Fruit fly (Drosophila melanogaster) S2 (cell line): Measurements from ENCODE around the gene CG13640.

Source experiments
- CG8478 ChIP-seq: fragments of >200 bp; optimal IDR thresholded peaks from 2 replicates; lab custom pipeline; 2018
- CTCF ChIP-seq, 2 experiments: fragments of >200 bp; optimal IDR thresholded peaks; 2 replicates each; lab custom pipeline; 2018

Gene CG13640

DNA sequence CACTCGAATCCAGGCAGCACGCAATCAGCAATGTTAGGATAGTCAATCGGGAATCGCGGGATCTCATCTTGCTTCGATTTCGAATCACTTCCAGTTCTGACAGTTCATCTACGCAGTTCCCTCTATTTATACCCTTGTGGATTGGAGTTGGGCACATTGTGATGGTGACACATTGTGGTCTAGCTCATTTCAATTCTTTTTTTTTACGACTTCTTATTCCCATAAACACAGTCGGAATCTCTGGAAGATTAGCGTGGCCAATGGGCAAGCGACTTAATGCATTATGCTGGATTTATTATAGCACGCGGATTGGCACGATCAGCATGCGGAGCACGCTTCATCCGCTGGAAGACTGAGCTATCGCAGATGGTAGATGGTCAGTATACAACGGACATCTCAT lies at the start of gene CG13640:
Gene CG13640, minus strand, starts transcription at position 101 of the 400 bp plus-strand sequence.
- TF ChIP-seq CTCF (optimal IDR thresholded peaks at IDR 0.05; lab: Kevin White, UChicago) (no peak), CG8478 (no peak)

dm6 chr3R:24910097-24910496 lies 48.1 kb upstream of the CG13640 start:
- TF ChIP-seq CTCF (optimal IDR thresholded peaks at IDR 0.05; lab: Kevin White, UChicago) = no peak
- no peak for TF ChIP-seq CG8478

- TF ChIP-seq CG8478 (no peak), CTCF (optimal IDR thresholded peaks at IDR 0.05; lab: Kevin White, UChicago) (no peak)
Measured at dm6 chr3R:24908034-24908433, 46.1 kb upstream of the CG13640 start.

dm6 chr3R:24906648-24907047 lies 44.7 kb upstream of the CG13640 start:
- TF ChIP-seq CG8478 (no peak), CTCF (optimal IDR thresholded peaks at IDR 0.05; lab: Kevin White, UChicago) (no peak)

- no peak for TF ChIP-seq CTCF (optimal IDR thresholded peaks at IDR 0.05; lab: Kevin White, UChicago)
- TF ChIP-seq CG8478 = no peak
Measured at dm6 chr3R:24905959-24906634, 44.1 kb upstream of the CG13640 start, which contains the start of gene CG13643. CG13643 (minus strand) TSS chr3R:24906004.

dm6 chr3R:24900816-24901215 lies 38.9 kb upstream of the CG13640 start, which contains the start of gene CG10845:
CG10845 (plus strand) TSS chr3R:24901116.
- TF ChIP-seq CG8478 (no peak), CTCF (optimal IDR thresholded peaks at IDR 0.05; lab: Kevin White, UChicago) (no peak)

- no peak for TF ChIP-seq CG8478
- no peak for TF ChIP-seq CTCF (optimal IDR thresholded peaks at IDR 0.05; lab: Kevin White, UChicago)
Measured at dm6 chr3R:24894419-24895206, 32.6 kb upstream of the CG13640 start, which contains the start of the genes CG31121 and CG11069. CG31121 (minus strand) TSS chr3R:24894605. CG11069 (plus strand) TSS chr3R:24894742.

- TF ChIP-seq CTCF (optimal IDR thresholded peaks at IDR 0.05; lab: Kevin White, UChicago) (no peak), CG8478 (no peak)
Measured at dm6 chr3R:24893320-24893955, 31.5 kb upstream of the CG13640 start.

dm6 chr3R:24890919-24891318 lies 29.0 kb upstream of the CG13640 start:
- no peak for TF ChIP-seq CTCF (optimal IDR thresholded peaks at IDR 0.05; lab: Kevin White, UChicago)
- no peak for TF ChIP-seq CG8478

DNA sequence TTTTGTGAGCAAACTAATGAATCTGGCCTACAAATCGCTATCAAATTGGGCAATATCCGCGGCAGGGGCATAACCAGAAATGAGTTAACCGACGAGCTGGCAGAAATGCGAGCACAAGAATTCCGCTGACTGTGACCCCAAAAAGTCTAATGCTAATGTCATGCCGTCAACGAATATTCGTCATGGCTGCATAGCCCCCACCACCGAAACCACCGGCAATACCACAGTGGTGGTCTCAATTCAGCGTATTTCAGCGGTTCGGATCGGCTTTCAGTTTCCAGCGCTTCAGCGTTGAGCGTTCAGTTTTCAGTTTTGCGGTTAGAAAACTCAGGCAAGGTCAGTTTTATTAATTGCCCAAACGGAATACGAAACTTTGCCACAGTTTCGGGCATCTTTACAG lies 28.3 kb upstream of the CG13640 start:
- TF ChIP-seq CTCF (optimal IDR thresholded peaks at IDR 0.05; lab: Kevin White, UChicago) (no peak), CG8478 (no peak)

- TF ChIP-seq CTCF (optimal IDR thresholded peaks at IDR 0.05; lab: Kevin White, UChicago) = no peak
- TF ChIP-seq CG8478 = no peak
Measured at dm6 chr3R:24889303-24889892, 27.4 kb upstream of the CG13640 start.

DNA sequence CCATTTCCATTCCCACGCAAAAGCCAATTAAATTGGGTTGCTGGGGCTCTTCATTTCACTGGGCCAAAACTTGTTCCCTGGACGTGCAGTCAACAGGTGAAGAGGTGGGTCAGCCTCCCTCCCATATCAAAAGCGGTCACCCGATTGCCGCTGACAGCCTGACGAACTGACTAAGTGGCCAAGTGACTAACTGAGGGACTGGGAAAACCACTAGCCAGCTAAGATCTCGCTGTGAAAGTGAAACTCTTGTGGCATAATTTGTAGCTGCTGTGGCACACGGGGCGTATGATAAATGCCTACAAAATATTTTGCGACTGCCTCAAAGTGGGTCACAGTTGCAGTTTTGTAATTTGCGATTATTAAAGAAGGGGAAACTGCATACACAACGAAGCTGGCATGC lies 26.5 kb upstream of the CG13640 start:
- TF ChIP-seq CG8478 = no peak
- no peak for TF ChIP-seq CTCF (optimal IDR thresholded peaks at IDR 0.05; lab: Kevin White, UChicago)

- TF ChIP-seq CG8478 = no peak
- TF ChIP-seq CTCF (optimal IDR thresholded peaks at IDR 0.05; lab: Kevin White, UChicago) = no peak
Measured at dm6 chr3R:24886470-24886869, 24.5 kb upstream of the CG13640 start.

DNA sequence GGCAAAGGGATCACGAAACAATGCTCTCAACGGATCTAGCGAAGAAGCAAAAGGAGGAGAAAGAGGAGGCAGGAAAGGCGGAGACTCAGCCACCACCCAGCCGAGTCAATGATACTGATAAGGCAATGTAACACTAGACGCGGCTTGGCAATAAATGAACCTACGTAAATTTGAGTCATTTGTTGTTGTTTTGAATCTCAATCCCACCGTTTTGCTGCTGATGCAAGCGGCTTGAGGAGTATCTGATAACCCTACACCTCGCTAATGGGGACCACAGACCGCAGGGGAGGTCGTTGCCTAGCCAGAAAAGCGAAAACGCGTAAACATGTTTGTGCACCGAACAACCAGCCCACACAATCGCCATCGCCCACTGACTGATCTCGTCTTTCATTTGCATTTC lies 16.7 kb upstream of the CG13640 start:
- TF ChIP-seq CG8478 = no peak
- no peak for TF ChIP-seq CTCF (optimal IDR thresholded peaks at IDR 0.05; lab: Kevin White, UChicago)

- TF ChIP-seq CG8478 = no peak
- no peak for TF ChIP-seq CTCF (optimal IDR thresholded peaks at IDR 0.05; lab: Kevin White, UChicago)
Measured at dm6 chr3R:24876843-24877457, 15.0 kb upstream of the CG13640 start, which contains the start of the genes CG11089 and CG31381. CG11089 (plus strand) TSS chr3R:24877045. CG31381 (plus strand) TSS chr3R:24877045.
